Fruit fly (Drosophila melanogaster) whole organism, embryonic: ENCODE measurements around the gene ldbr.

Experiments used
- Atf6 ChIP-seq: fragments of 200-800 bp; sonication (Bioruptor generic); IDR thresholded peaks from 2 replicates; pipeline ENCODE4 v1.3.6; 2022; ENCODE audit warnings: missing biosample characterization, missing genetic modification characterization
- CG1024 ChIP-seq: fragments of 200-800 bp; sonication (Bioruptor generic); IDR thresholded peaks from 2 replicates; pipeline ENCODE4 v1.3.6; 2022; ENCODE audit warnings: missing biosample characterization, missing genetic modification characterization
- CG10267 ChIP-seq: fragments of 200-800 bp; sonication (Bioruptor generic); optimal IDR thresholded peaks from 2 replicates; lab custom pipeline; 2018; ENCODE audit warnings: missing biosample characterization, mild to moderate bottlenecking, missing genetic modification characterization, moderate library complexity
- CG11456 ChIP-seq: fragments of 200-800 bp; sonication (Bioruptor generic); IDR thresholded peaks from 3 replicates; pipeline ENCODE4 v1.3.6; 2022; ENCODE audit warnings: missing biosample characterization, missing genetic modification characterization
- CG13894 ChIP-seq: fragments of 200-800 bp; sonication (Bioruptor generic); optimal IDR thresholded peaks from 3 replicates; lab custom pipeline; 2018; ENCODE audit warnings: missing biosample characterization, mild to moderate bottlenecking, missing genetic modification characterization, moderate library complexity
- CG14860 ChIP-seq: fragments of 200-800 bp; sonication (Bioruptor generic); IDR thresholded peaks from 3 replicates; pipeline ENCODE4 v1.3.6; 2022; ENCODE audit warnings: missing biosample characterization, missing genetic modification characterization; ENCODE audit not compliant: partially characterized antibody
- CG15073 ChIP-seq: fragments of 200-800 bp; sonication (Bioruptor generic); optimal IDR thresholded peaks from 2 replicates; lab custom pipeline; 2016; ENCODE audit warnings: missing biosample characterization, missing genetic modification characterization
- CG1529 ChIP-seq: fragments of 200-800 bp; sonication (Bioruptor generic); optimal IDR thresholded peaks from 3 replicates; lab custom pipeline; 2018; ENCODE audit warnings: missing biosample characterization, missing genetic modification characterization
- CG16813 ChIP-seq: fragments of 200-800 bp; sonication (Bioruptor generic); IDR thresholded peaks from 3 replicates; pipeline ENCODE4 v1.3.6; 2022; ENCODE audit warnings: missing biosample characterization, missing genetic modification characterization; ENCODE audit not compliant: partially characterized antibody
- CG16815 ChIP-seq: fragments of 200-800 bp; sonication (Bioruptor generic); optimal IDR thresholded peaks from 3 replicates; lab custom pipeline; 2017; ENCODE audit warnings: missing biosample characterization, mild to moderate bottlenecking, missing genetic modification characterization
- CG18262 ChIP-seq: fragments of 200-800 bp; optimal IDR thresholded peaks from 3 replicates; lab custom pipeline; 2019; ENCODE audit warnings: missing biosample characterization, mild to moderate bottlenecking, missing genetic modification characterization, moderate library complexity
- CG1832 ChIP-seq: fragments of 200-800 bp; sonication (Bioruptor generic); optimal IDR thresholded peaks from 2 replicates; lab custom pipeline; 2017; ENCODE audit warnings: missing biosample characterization, mild to moderate bottlenecking, missing genetic modification characterization, inconsistent platforms
- CG2875 ChIP-seq: fragments of 200-800 bp; sonication (Bioruptor generic); optimal IDR thresholded peaks from 2 replicates; lab custom pipeline; 2017; ENCODE audit warnings: missing biosample characterization, mild to moderate bottlenecking, missing genetic modification characterization, missing genetic modification reagents
- CG31365 ChIP-seq: fragments of 200-800 bp; sonication (Bioruptor generic); optimal IDR thresholded peaks from 2 replicates; lab custom pipeline; 2018; ENCODE audit warnings: missing biosample characterization, mild to moderate bottlenecking, missing genetic modification characterization
- CG3163 ChIP-seq: fragments of 200-800 bp; sonication (Bioruptor generic); optimal IDR thresholded peaks from 3 replicates; lab custom pipeline; 2016; ENCODE audit warnings: missing biosample characterization, missing genetic modification characterization
- CG3281 ChIP-seq: fragments of 200-800 bp; sonication (Bioruptor generic); optimal IDR thresholded peaks from 3 replicates; lab custom pipeline; 2017; ENCODE audit warnings: missing biosample characterization, mild to moderate bottlenecking, missing genetic modification characterization
- CG3726 ChIP-seq: fragments of 200-800 bp; sonication (Bioruptor generic); IDR thresholded peaks from 3 replicates; pipeline ENCODE4, ENCODE4 v1.3.6; 2022; ENCODE audit warnings: missing biosample characterization, missing genetic modification characterization
- CG5180 ChIP-seq: fragments of 200-800 bp; sonication (Bioruptor generic); optimal IDR thresholded peaks from 3 replicates; lab custom pipeline; 2017; ENCODE audit warnings: missing biosample characterization, missing genetic modification characterization, mild to moderate bottlenecking, moderate library complexity, missing genetic modification reagents
- CHES-1-like ChIP-seq: fragments of 200-800 bp; sonication (Bioruptor generic); optimal IDR thresholded peaks from 2 replicates; lab custom pipeline; 2016; ENCODE audit warnings: missing biosample characterization, missing genetic modification characterization
- Camta ChIP-seq: fragments of 200-800 bp; sonication (Bioruptor generic); optimal IDR thresholded peaks from 2 replicates; lab custom pipeline; 2016; ENCODE audit warnings: missing biosample characterization, missing genetic modification characterization
- Chrac-16 ChIP-seq: fragments of 200-800 bp; sonication (Bioruptor generic); optimal IDR thresholded peaks from 3 replicates; lab custom pipeline; 2016; ENCODE audit warnings: missing biosample characterization, missing genetic modification characterization
- D19B ChIP-seq: fragments of 200-800 bp; sonication (Bioruptor generic); optimal IDR thresholded peaks from 2 replicates; lab custom pipeline; 2017; ENCODE audit warnings: missing biosample characterization, mild to moderate bottlenecking, missing genetic modification characterization
- Dip3 ChIP-seq: fragments of 200-800 bp; sonication (Bioruptor generic); optimal IDR thresholded peaks from 3 replicates; lab custom pipeline; 2016; ENCODE audit warnings: missing biosample characterization, missing genetic modification characterization
- Dp ChIP-seq: fragments of 200-800 bp; sonication (Bioruptor generic); optimal IDR thresholded peaks from 2 replicates; lab custom pipeline; 2018; ENCODE audit warnings: missing biosample characterization, mild to moderate bottlenecking, missing genetic modification characterization, moderate library complexity
- HmgD ChIP-seq: fragments of 200-800 bp; sonication (Bioruptor generic); optimal IDR thresholded peaks from 3 replicates; lab custom pipeline; 2016; ENCODE audit warnings: missing biosample characterization, missing genetic modification characterization
- Hr39 ChIP-seq: fragments of >200 bp; optimal IDR thresholded peaks from 2 replicates; lab custom pipeline; 2017
- Jarid2 ChIP-seq: fragments of 200-800 bp; sonication (Bioruptor generic); optimal IDR thresholded peaks from 3 replicates; lab custom pipeline; 2017; ENCODE audit warnings: mild to moderate bottlenecking, missing biosample characterization, missing genetic modification reagents, missing genetic modification characterization
- MTF-1 ChIP-seq: fragments of 200-800 bp; sonication (Bioruptor generic); optimal IDR thresholded peaks from 2 replicates; lab custom pipeline; 2018; ENCODE audit warnings: missing biosample characterization, mild to moderate bottlenecking, missing genetic modification characterization, borderline replicate concordance
- Neu2 ChIP-seq: fragments of 200-800 bp; sonication (Bioruptor generic); optimal IDR thresholded peaks from 3 replicates; lab custom pipeline; 2016; ENCODE audit warnings: missing biosample characterization, missing genetic modification characterization, borderline replicate concordance
- Nf-YC ChIP-seq: fragments of 200-800 bp; optimal IDR thresholded peaks from 3 replicates; lab custom pipeline; 2019; ENCODE audit warnings: missing biosample characterization, mild to moderate bottlenecking, missing genetic modification characterization, moderate library complexity
- Pdp1 ChIP-seq, 2 experiments: fragments of 200-800 bp; sonication (Bioruptor generic); optimal IDR thresholded peaks; 3 replicates each; lab custom pipeline; 2016; ENCODE audit warnings: missing biosample characterization in 2 of 2, missing genetic modification characterization in 2 of 2, mild to moderate bottlenecking in 1 of 2, moderate library complexity in 1 of 2
- Six4 ChIP-seq: fragments of 200-800 bp; sonication (Bioruptor generic); optimal IDR thresholded peaks from 2 replicates; lab custom pipeline; 2016; ENCODE audit warnings: missing biosample characterization, missing genetic modification characterization
- bab2 ChIP-seq: fragments of 200-800 bp; sonication (Bioruptor generic); optimal IDR thresholded peaks from 2 replicates; lab custom pipeline; 2016; ENCODE audit warnings: missing biosample characterization, missing genetic modification characterization
- bbx ChIP-seq: fragments of 200-800 bp; sonication (Bioruptor generic); IDR thresholded peaks from 2 replicates; pipeline ENCODE4 v1.3.6; 2022; ENCODE audit warnings: missing biosample characterization, missing genetic modification characterization; ENCODE audit not compliant: partially characterized antibody
- ci ChIP-seq: fragments of 200-800 bp; sonication (Bioruptor generic); IDR thresholded peaks from 3 replicates; pipeline ENCODE4 v1.3.6; 2022; ENCODE audit warnings: missing biosample characterization, missing genetic modification characterization
- disco-r ChIP-seq: fragments of 200-800 bp; sonication (Bioruptor generic); optimal IDR thresholded peaks from 2 replicates; lab custom pipeline; 2016; ENCODE audit warnings: missing biosample characterization, missing genetic modification characterization
- fru ChIP-seq: fragments of >200 bp; optimal IDR thresholded peaks from 2 replicates; lab custom pipeline; 2017
- gfzf ChIP-seq: fragments of 200-800 bp; sonication (Bioruptor generic); optimal IDR thresholded peaks from 2 replicates; lab custom pipeline; 2016; ENCODE audit warnings: missing biosample characterization, mild to moderate bottlenecking, missing genetic modification characterization, moderate library complexity
- ind ChIP-seq: fragments of 200-800 bp; sonication (Bioruptor generic); optimal IDR thresholded peaks from 3 replicates; lab custom pipeline; 2016; ENCODE audit warnings: missing biosample characterization, missing genetic modification characterization
- jigr1 ChIP-seq: fragments of 200-800 bp; sonication (Bioruptor generic); IDR thresholded peaks from 3 replicates; pipeline ENCODE4 v1.3.6; 2022; ENCODE audit warnings: missing biosample characterization, missing genetic modification characterization
- knrl ChIP-seq: fragments of 200-800 bp; sonication (Bioruptor generic); IDR thresholded peaks from 3 replicates; pipeline ENCODE4 v1.3.6; 2022; ENCODE audit warnings: missing biosample characterization, missing genetic modification characterization; ENCODE audit not compliant: partially characterized antibody
- lilli ChIP-seq: fragments of 200-800 bp; sonication (Bioruptor generic); optimal IDR thresholded peaks from 3 replicates; lab custom pipeline; 2016; ENCODE audit warnings: missing biosample characterization, missing genetic modification characterization
- lola ChIP-seq, 3 experiments: fragments of >200 bp in 2 of 3; fragments of 200-800 bp in 1 of 3; sonication (Bioruptor generic) in 1 of 3; optimal IDR thresholded peaks; 2 replicates each; lab custom pipeline; 2017 to 2019; ENCODE audit warnings: missing biosample characterization in 3 of 3, missing genetic modification characterization in 3 of 3, mild to moderate bottlenecking in 1 of 3, moderate library complexity in 1 of 3
- nom ChIP-seq: fragments of 200-800 bp; sonication (Bioruptor generic); optimal IDR thresholded peaks from 2 replicates; lab custom pipeline; 2017; ENCODE audit warnings: missing biosample characterization, missing genetic modification characterization, mild to moderate bottlenecking, moderate library complexity, missing genetic modification reagents
- peb ChIP-seq: fragments of 200-800 bp; sonication (Bioruptor generic); IDR thresholded peaks from 2 replicates; pipeline ENCODE4 v1.3.6; 2022; ENCODE audit warnings: missing biosample characterization, missing genetic modification characterization
- phol ChIP-seq: fragments of 200-800 bp; sonication (Bioruptor generic); optimal IDR thresholded peaks from 3 replicates; lab custom pipeline; 2018; ENCODE audit warnings: missing biosample characterization, mild to moderate bottlenecking, missing genetic modification characterization, moderate library complexity
- row ChIP-seq: fragments of 200-800 bp; sonication (Bioruptor generic); IDR thresholded peaks from 3 replicates; pipeline ENCODE4 v1.3.6; 2022; ENCODE audit warnings: missing biosample characterization, missing genetic modification characterization
- z ChIP-seq: fragments of 200-800 bp; sonication (Bioruptor generic); IDR thresholded peaks from 3 replicates; pipeline ENCODE4 v1.3.6; 2022; ENCODE audit warnings: missing biosample characterization, missing genetic modification characterization
- zen ChIP-seq: fragments of 200-800 bp; sonication (Bioruptor generic); optimal IDR thresholded peaks from 3 replicates; lab custom pipeline; 2018; ENCODE audit warnings: missing biosample characterization, mild to moderate bottlenecking, missing genetic modification characterization, moderate library complexity

ldbr gene

DNA sequence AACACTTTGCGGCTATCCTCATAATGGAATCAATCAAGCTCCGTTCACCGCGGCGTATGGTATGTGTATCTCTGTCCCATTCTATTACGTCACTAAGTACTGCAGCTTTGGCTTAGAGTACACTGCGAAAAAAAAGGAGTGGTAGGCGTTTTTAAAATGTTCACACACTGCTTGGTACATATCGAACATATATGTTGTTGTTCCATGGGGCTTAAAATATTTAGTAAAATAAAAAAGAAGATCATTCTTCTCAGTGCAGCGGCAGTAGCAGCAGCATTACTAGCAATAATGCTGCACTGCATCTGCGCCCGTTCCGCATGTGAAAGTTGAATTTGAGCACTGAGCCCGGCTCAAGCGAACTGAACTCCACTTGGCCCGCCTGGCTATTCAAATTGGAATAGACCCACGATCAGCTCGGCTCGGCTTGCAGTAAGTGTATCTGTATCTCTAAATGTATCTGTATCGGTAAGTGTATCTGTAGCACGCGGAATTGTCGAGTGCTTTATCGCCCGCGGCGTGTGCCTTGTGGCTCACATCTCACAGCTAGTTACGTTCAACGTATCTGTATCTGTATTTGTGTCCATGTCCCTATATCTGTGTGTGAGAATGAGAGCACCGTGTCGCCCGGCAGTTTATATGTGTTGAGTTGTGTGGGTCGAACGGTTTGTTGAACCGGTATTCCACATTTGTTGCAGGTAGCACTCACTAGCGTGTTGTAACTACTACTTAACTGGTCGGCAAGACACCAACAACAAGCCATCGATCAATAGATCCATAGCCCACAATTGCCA lies 31.8 kb downstream of the ldbr start (continued):
- TF ChIP-seq HmgD (no peak), D19B (GFP tag; lab: Kevin White, UChicago) (no peak), CG3163 (GFP tag; lab: Kevin White, UChicago) (no peak), peb (GFP tag; lab: Robert Waterston, UW) (no peak; the same call in 1 of the 2 replicates), CG1832 (GFP tag; lab: Kevin White, UChicago) (no peak), Dip3 (GFP tag; lab: Kevin White, UChicago) (no peak), CHES-1-like (GFP tag; lab: Kevin White, UChicago) (no peak), lilli (GFP tag; lab: Kevin White, UChicago) (peak; percentile 8), ci (GFP tag; lab: Robert Waterston, UW) (peak; percentile 91), Hr39 (lab: Kevin White, UChicago) (no peak), ind (GFP tag; lab: Kevin White, UChicago) (peak; percentile 64), row (GFP tag; lab: Robert Waterston, UW) (peak; percentile 63), nom (GFP tag; lab: Kevin White, UChicago) (no peak), CG10267 (tag; lab: Kevin White, UChicago) (peak; percentile 35), CG2875 (GFP tag; lab: Kevin White, UChicago) (peak; percentile 59), CG3281 (GFP tag; lab: Kevin White, UChicago) (peak; percentile 22), CG14860 (GFP tag; lab: Robert Waterston, UW) (no peak), Dp (GFP tag; lab: Kevin White, UChicago) (no peak), Jarid2 (GFP tag; lab: Kevin White, UChicago) (no peak), CG16813 (GFP tag; lab: Robert Waterston, UW) (no peak), CG13894 (tag; lab: Kevin White, UChicago) (no peak), Pdp1 (GFP tag; optimal IDR thresholded peaks at IDR 0.05; lab: Kevin White, UChicago) (peak in 1 of 2 experiments; percentile 63), Camta (GFP tag; lab: Kevin White, UChicago) (peak; percentile 26), zen (no peak), z (GFP tag; lab: Robert Waterston, UW) (no peak), disco-r (GFP tag; lab: Kevin White, UChicago) (no peak), CG11456 (GFP tag; lab: Robert Waterston, UW) (no peak), jigr1 (no peak), CG5180 (GFP tag; lab: Kevin White, UChicago) (peak; percentile 49), Six4 (GFP tag; lab: Kevin White, UChicago) (peak; percentile 1), Atf6 (GFP tag; lab: Robert Waterston, UW) (no peak), knrl (GFP tag; lab: Robert Waterston, UW) (no peak), phol (peak; percentile 69), Neu2 (GFP tag; lab: Kevin White, UChicago) (no peak), fru (lab: Kevin White, UChicago) (no peak), CG18262 (peak; percentile 41), CG1024 (peak; percentile 51; the same call in 1 of the 2 replicates), bbx (GFP tag; lab: Robert Waterston, UW) (no peak), CG3726 (GFP tag; lab: Robert Waterston, UW) (no peak), MTF-1 (GFP tag; lab: Kevin White, UChicago) (no peak), Nf-YC (tag; lab: Kevin White, UChicago) (no peak), CG16815 (GFP tag; lab: Kevin White, UChicago) (no peak), Chrac-16 (GFP tag; lab: Kevin White, UChicago) (peak; percentile 4), gfzf (GFP tag; lab: Kevin White, UChicago) (no peak), CG1529 (GFP tag; lab: Kevin White, UChicago) (peak; percentile 51), lola (GFP tag; optimal IDR thresholded peaks at IDR 0.05; lab: Kevin White, UChicago) (no peak), CG15073 (GFP tag; lab: Kevin White, UChicago) (no peak), bab2 (GFP tag; lab: Kevin White, UChicago) (peak; percentile 54), CG31365 (no peak)
